Worm (Caenorhabditis elegans): ENCODE results near the gene hcp-3.
A peak's percentile ranks its signal among the peaks of the same experiment; 100 is the strongest.

hcp-3 gene

ce11 chrIII:9612097-9612496, 4.2 kb downstream of the hcp-3 start, which contains the start of gene bbs-4:
Gene bbs-4 (minus strand): TSS chrIII:9612197.
- TF ChIP-seq jun-1 (tag; optimal IDR thresholded peaks at IDR 0.05) (no peak), unc-39 (tag; optimal IDR thresholded peaks at IDR 0.05) (no peak), nhr-23 (tag; optimal IDR thresholded peaks at IDR 0.05) (no peak), nhr-25 (tag; optimal IDR thresholded peaks at IDR 0.05) (no peak)

ce11 chrIII:9608650-9609049, 7.6 kb downstream of the hcp-3 start, which contains the start of gene clec-161:
Gene clec-161 (minus strand): TSS chrIII:9608750.
- no peak for TF ChIP-seq mdl-1 (tag; optimal IDR thresholded peaks at IDR 0.05)

ce11 chrIII:9600645-9601044, 15.6 kb downstream of the hcp-3 start, which contains the start of gene F58A4.2:
Gene F58A4.2 (minus strand): TSS chrIII:9600745.
- TF ChIP-seq ztf-11 (tag; optimal IDR thresholded peaks at IDR 0.05) (no peak), lsy-12 (tag; optimal IDR thresholded peaks at IDR 0.05) (no peak), elt-2 (tag; optimal IDR thresholded peaks at IDR 0.05) (no peak), fkh-2 (tag; optimal IDR thresholded peaks at IDR 0.05) (no peak), nhr-67 (tag; optimal IDR thresholded peaks at IDR 0.05) (no peak), ceh-28 (tag; optimal IDR thresholded peaks at IDR 0.05) (no peak), elt-3 (tag; optimal IDR thresholded peaks at IDR 0.05) (no peak), daf-12 (tag; optimal IDR thresholded peaks at IDR 0.05) (no peak)

- TF ChIP-seq lin-15B (tag; optimal IDR thresholded peaks at IDR 0.05) (no peak), nhr-237 (tag; optimal IDR thresholded peaks at IDR 0.05) (no peak), sea-2 (GFP tag; optimal IDR thresholded peaks at IDR 0.05) (no peak), unc-62 (GFP tag; optimal IDR thresholded peaks at IDR 0.05) (no peak), mml-1 (tag; optimal IDR thresholded peaks at IDR 0.05) (no peak), ceh-16 (tag; optimal IDR thresholded peaks at IDR 0.05) (no peak), R02D3.7 (tag; optimal IDR thresholded peaks at IDR 0.05) (no peak), skn-1 (tag; optimal IDR thresholded peaks at IDR 0.05) (no peak), elt-1 (tag; optimal IDR thresholded peaks at IDR 0.05) (no peak), ceh-28 (tag; optimal IDR thresholded peaks at IDR 0.05) (no peak), nhr-25 (tag; optimal IDR thresholded peaks at IDR 0.05) (no peak), jun-1 (tag; optimal IDR thresholded peaks at IDR 0.05) (no peak), ztf-11 (tag; optimal IDR thresholded peaks at IDR 0.05) (no peak), ceh-9 (tag; optimal IDR thresholded peaks at IDR 0.05) (no peak), nhr-77 (tag; optimal IDR thresholded peaks at IDR 0.05) (no peak), nhr-67 (tag; optimal IDR thresholded peaks at IDR 0.05) (no peak)
Observed at ce11 chrIII:9598168-9598567, 18.1 kb downstream of the hcp-3 start, which contains the start of gene F58A4.1. Gene F58A4.1 (plus strand): TSS chrIII:9598468.

ce11 chrIII:9597044-9597443, 19.2 kb downstream of the hcp-3 start, which contains the start of gene C48B4.12:
Gene C48B4.12 (plus strand): TSS chrIII:9597344.
- TF ChIP-seq mdl-1 (tag; optimal IDR thresholded peaks at IDR 0.05) (no peak), ceh-82 (tag; optimal IDR thresholded peaks at IDR 0.05) (no peak), nhr-28 (tag; optimal IDR thresholded peaks at IDR 0.05) (no peak)

ce11 chrIII:9595563-9595962, 20.7 kb downstream of the hcp-3 start, which contains the start of gene rom-2:
Gene rom-2 (minus strand): TSS chrIII:9595663.
- TF ChIP-seq fkh-10 (GFP tag; optimal IDR thresholded peaks at IDR 0.05) (no peak), unc-39 (tag; optimal IDR thresholded peaks at IDR 0.05) (no peak)

ce11 chrIII:9592118-9592517, 24.2 kb downstream of the hcp-3 start, which contains the start of gene acox-1.5:
Gene acox-1.5 (minus strand): TSS chrIII:9592192.
- TF ChIP-seq jun-1 (tag; optimal IDR thresholded peaks at IDR 0.05) (peak; percentile 36), elt-2 (tag; optimal IDR thresholded peaks at IDR 0.05) (peak; percentile 80), pqm-1 (tag; optimal IDR thresholded peaks at IDR 0.05) (peak; percentile 84), ztf-4 (tag; optimal IDR thresholded peaks at IDR 0.05) (no peak)

ce11 chrIII:9590212-9590611, 26.1 kb downstream of the hcp-3 start:
- TF ChIP-seq lin-39 (tag; optimal IDR thresholded peaks at IDR 0.05) (no peak), ama-1 (optimal IDR thresholded peaks at IDR 0.05) (no peak), lin-15B (tag; optimal IDR thresholded peaks at IDR 0.05) (no peak), aly-2 (tag; optimal IDR thresholded peaks at IDR 0.05) (no peak), elt-1 (tag; optimal IDR thresholded peaks at IDR 0.05) (no peak), ztf-11 (tag; optimal IDR thresholded peaks at IDR 0.05) (no peak), nhr-25 (tag; optimal IDR thresholded peaks at IDR 0.05) (no peak), nfya-1 (tag; optimal IDR thresholded peaks at IDR 0.05; ENCODE audit: insufficient read depth) (no peak), pha-4 (tag; optimal IDR thresholded peaks at IDR 0.05) (peak; percentile 22), pqm-1 (tag; optimal IDR thresholded peaks at IDR 0.05) (peak; percentile 87), ztf-4 (tag; optimal IDR thresholded peaks at IDR 0.05) (no peak), elt-2 (tag; optimal IDR thresholded peaks at IDR 0.05) (peak; percentile 93), fos-1 (tag; optimal IDR thresholded peaks at IDR 0.05) (no peak), jun-1 (tag; optimal IDR thresholded peaks at IDR 0.05) (peak; percentile 34), ceh-16 (tag; optimal IDR thresholded peaks at IDR 0.05) (no peak), zag-1 (tag; optimal IDR thresholded peaks at IDR 0.05) (no peak), ceh-82 (tag; optimal IDR thresholded peaks at IDR 0.05) (no peak), ceh-28 (tag; optimal IDR thresholded peaks at IDR 0.05) (no peak), fkh-2 (tag; optimal IDR thresholded peaks at IDR 0.05) (no peak), daf-12 (tag; optimal IDR thresholded peaks at IDR 0.05) (no peak), snpc-4 (tag; optimal IDR thresholded peaks at IDR 0.05) (no peak), egl-27 (tag; optimal IDR thresholded peaks at IDR 0.05) (no peak), nhr-23 (tag; optimal IDR thresholded peaks at IDR 0.05) (no peak)
